Worm (Caenorhabditis elegans) whole organism, late embryonic: ENCODE results near the gene F29G6.1.

Source experiments
- C08G9.2 ChIP-seq: sonication (generic microtip); optimal IDR thresholded peaks from 2 replicates; lab custom pipeline; 2016; ENCODE audit warnings: mild to moderate bottlenecking, missing genetic modification characterization, moderate library complexity, missing compliant biosample characterization
- K02D7.2 ChIP-seq: sonication (generic microtip); optimal IDR thresholded peaks from 2 replicates; lab custom pipeline; 2017; ENCODE audit warnings: mild to moderate bottlenecking, missing genetic modification characterization, missing compliant biosample characterization
- K09A11.1 ChIP-seq: sonication (generic microtip); optimal IDR thresholded peaks from 2 replicates; lab custom pipeline; 2017; ENCODE audit warnings: antibody characterized with exemption, mild to moderate bottlenecking, missing genetic modification characterization, missing compliant biosample characterization; ENCODE audit not compliant: insufficient read depth
- T23F11.4 ChIP-seq: fragments of 200-800 bp; sonication (Bioruptor generic); optimal IDR thresholded peaks from 2 replicates; lab custom pipeline; 2018; ENCODE audit warnings: mild to moderate bottlenecking, missing genetic modification characterization, missing compliant biosample characterization
- Y22D7AL.16 ChIP-seq: sonication (generic microtip); optimal IDR thresholded peaks from 2 replicates; lab custom pipeline; 2016; ENCODE audit warnings: missing genetic modification characterization, missing compliant biosample characterization
- ahr-1 ChIP-seq: sonication (generic microtip); optimal IDR thresholded peaks from 2 replicates; lab custom pipeline; 2016; ENCODE audit warnings: missing genetic modification characterization, missing compliant biosample characterization
- ceh-14 ChIP-seq: sonication (generic microtip); optimal IDR thresholded peaks from 2 replicates; lab custom pipeline; 2016; ENCODE audit warnings: missing genotype, missing genetic modification characterization, missing compliant biosample characterization
- ceh-18 ChIP-seq: sonication (generic microtip); optimal IDR thresholded peaks from 2 replicates; lab custom pipeline; 2016; ENCODE audit warnings: missing genetic modification characterization, missing compliant biosample characterization
- ceh-19 ChIP-seq: fragments of 200-800 bp; sonication (Bioruptor generic); optimal IDR thresholded peaks from 2 replicates; lab custom pipeline; 2018; ENCODE audit warnings: mild to moderate bottlenecking, missing genetic modification characterization, missing compliant biosample characterization
- ceh-2 ChIP-seq: sonication (generic microtip); optimal IDR thresholded peaks from 2 replicates; lab custom pipeline; 2016; ENCODE audit warnings: missing genotype, missing genetic modification characterization, missing compliant biosample characterization
- ceh-24 ChIP-seq: sonication (generic microtip); optimal IDR thresholded peaks from 2 replicates; lab custom pipeline; 2016; ENCODE audit warnings: mild to moderate bottlenecking, missing genetic modification characterization, missing compliant biosample characterization
- ceh-30 ChIP-seq: fragments of 150-350 bp; optimal IDR thresholded peaks from 2 replicates; lab custom pipeline; 2014; ENCODE audit warnings: missing biosample characterization, missing genetic modification characterization
- ceh-34 ChIP-seq: sonication (generic microtip); optimal IDR thresholded peaks from 2 replicates; lab custom pipeline; 2016; ENCODE audit warnings: mild to moderate bottlenecking, missing genetic modification characterization, missing compliant biosample characterization
- ceh-48 ChIP-seq: sonication (generic microtip); optimal IDR thresholded peaks from 2 replicates; lab custom pipeline; 2016; ENCODE audit warnings: missing genetic modification characterization, inconsistent platforms, missing compliant biosample characterization
- ceh-6 ChIP-seq: fragments of 200-800 bp; sonication (Bioruptor generic); optimal IDR thresholded peaks from 2 replicates; lab custom pipeline; 2018; ENCODE audit warnings: mild to moderate bottlenecking, missing genetic modification characterization, missing compliant biosample characterization
- dmd-4 ChIP-seq: sonication (generic microtip); optimal IDR thresholded peaks from 2 replicates; lab custom pipeline; 2016; ENCODE audit warnings: borderline replicate concordance, missing genetic modification characterization, missing compliant biosample characterization
- dve-1 ChIP-seq: sonication (generic microtip); optimal IDR thresholded peaks from 2 replicates; lab custom pipeline; 2017; ENCODE audit warnings: antibody characterized with exemption, mild to moderate bottlenecking, missing genetic modification characterization, missing compliant biosample characterization
- elt-2 ChIP-seq: sonication (generic microtip); optimal IDR thresholded peaks from 2 replicates; lab custom pipeline; 2016; ENCODE audit warnings: missing genetic modification reagents, missing genetic modification characterization, missing compliant biosample characterization
- elt-4 ChIP-seq: sonication (generic microtip); optimal IDR thresholded peaks from 2 replicates; lab custom pipeline; 2016; ENCODE audit warnings: missing genetic modification characterization, missing compliant biosample characterization
- fax-1 ChIP-seq: sonication (generic microtip); optimal IDR thresholded peaks from 2 replicates; lab custom pipeline; 2016; ENCODE audit warnings: missing genotype, missing genetic modification characterization, missing compliant biosample characterization
- fkh-10 ChIP-seq: fragments of 150-350 bp; optimal IDR thresholded peaks from 2 replicates; lab custom pipeline; 2014; ENCODE audit warnings: missing biosample characterization, missing genetic modification reagents, missing genetic modification characterization
- fkh-6 ChIP-seq: sonication (generic microtip); optimal IDR thresholded peaks from 2 replicates; lab custom pipeline; 2016; ENCODE audit warnings: missing genetic modification characterization, missing compliant biosample characterization
- gmeb-2 ChIP-seq: sonication (generic microtip); optimal IDR thresholded peaks from 2 replicates; lab custom pipeline; 2016; ENCODE audit warnings: missing genetic modification characterization, inconsistent platforms, missing compliant biosample characterization
- hlh-13 ChIP-seq: fragments of 200-800 bp; sonication (Bioruptor generic); optimal IDR thresholded peaks from 2 replicates; lab custom pipeline; 2018; ENCODE audit warnings: mild to moderate bottlenecking, missing genetic modification characterization, missing compliant biosample characterization
- hlh-15 ChIP-seq: sonication (generic microtip); optimal IDR thresholded peaks from 2 replicates; lab custom pipeline; 2016; ENCODE audit warnings: missing genetic modification characterization, missing compliant biosample characterization
- hlh-30 ChIP-seq: sonication (generic microtip); optimal IDR thresholded peaks from 2 replicates; lab custom pipeline; 2017; ENCODE audit warnings: antibody characterized with exemption, missing genetic modification characterization, missing compliant biosample characterization; ENCODE audit not compliant: insufficient read depth
- hlh-8 ChIP-seq: sonication (generic microtip); optimal IDR thresholded peaks from 2 replicates; lab custom pipeline; 2016; ENCODE audit warnings: missing genotype, missing genetic modification characterization, missing compliant biosample characterization
- mec-3 ChIP-seq: sonication (generic microtip); optimal IDR thresholded peaks from 2 replicates; lab custom pipeline; 2016; ENCODE audit warnings: borderline replicate concordance, missing genetic modification characterization, missing compliant biosample characterization
- nhr-11 ChIP-seq: fragments of 150-350 bp; optimal IDR thresholded peaks from 2 replicates; lab custom pipeline; 2014; ENCODE audit warnings: missing biosample characterization, missing genetic modification characterization
- nhr-232 ChIP-seq: sonication (generic microtip); optimal IDR thresholded peaks from 2 replicates; lab custom pipeline; 2016; ENCODE audit warnings: missing genetic modification characterization, missing compliant biosample characterization
- pax-1 ChIP-seq: fragments of 150-350 bp; optimal IDR thresholded peaks from 2 replicates; lab custom pipeline; 2014; ENCODE audit warnings: missing biosample characterization, missing genetic modification characterization
- pha-2 ChIP-seq: sonication (generic microtip); optimal IDR thresholded peaks from 2 replicates; lab custom pipeline; 2017; ENCODE audit warnings: mild to moderate bottlenecking, missing genetic modification characterization, missing compliant biosample characterization
- pha-4 ChIP-seq: fragments of 150-350 bp; optimal IDR thresholded peaks from 2 replicates; lab custom pipeline; 2018; ENCODE audit warnings: missing biosample characterization, missing genetic modification reagents, missing genetic modification characterization
- pqm-1 ChIP-seq: sonication (generic microtip); optimal IDR thresholded peaks from 2 replicates; lab custom pipeline; 2016; ENCODE audit warnings: missing genetic modification characterization, missing compliant biosample characterization
- pros-1 ChIP-seq: fragments of 150-350 bp; optimal IDR thresholded peaks from 2 replicates; lab custom pipeline; 2014; ENCODE audit warnings: missing biosample characterization, missing genetic modification reagents, missing genetic modification characterization
- ref-2 ChIP-seq: sonication (generic microtip); optimal IDR thresholded peaks from 2 replicates; lab custom pipeline; 2016; ENCODE audit warnings: missing genetic modification characterization, missing compliant biosample characterization
- rnt-1 ChIP-seq: sonication (generic microtip); optimal IDR thresholded peaks from 2 replicates; lab custom pipeline; 2016; ENCODE audit warnings: missing genetic modification characterization, missing compliant biosample characterization
- sdc-2 ChIP-seq: sonication (generic microtip); optimal IDR thresholded peaks from 2 replicates; lab custom pipeline; 2016; ENCODE audit warnings: missing genotype, missing genetic modification characterization, missing compliant biosample characterization
- sox-4 ChIP-seq: sonication (generic microtip); optimal IDR thresholded peaks from 2 replicates; lab custom pipeline; 2017; ENCODE audit warnings: mild to moderate bottlenecking, missing genetic modification characterization, inconsistent platforms, missing compliant biosample characterization
- syd-9 ChIP-seq: sonication (generic microtip); optimal IDR thresholded peaks from 2 replicates; lab custom pipeline; 2016; ENCODE audit warnings: mild to moderate bottlenecking, missing genetic modification characterization, moderate library complexity, missing compliant biosample characterization
- tbx-7 ChIP-seq: sonication (generic microtip); optimal IDR thresholded peaks from 2 replicates; lab custom pipeline; 2016; ENCODE audit warnings: missing genotype, missing genetic modification characterization, missing compliant biosample characterization
- unc-42 ChIP-seq: sonication (generic microtip); optimal IDR thresholded peaks from 2 replicates; lab custom pipeline; 2016; ENCODE audit warnings: missing genotype, missing genetic modification characterization, missing compliant biosample characterization
- unc-55 ChIP-seq: sonication (generic microtip); optimal IDR thresholded peaks from 2 replicates; lab custom pipeline; 2017; ENCODE audit warnings: missing biosample characterization, missing genetic modification reagents, missing genetic modification characterization
- unc-86 ChIP-seq: sonication (generic microtip); optimal IDR thresholded peaks from 2 replicates; lab custom pipeline; 2016; ENCODE audit warnings: missing genetic modification characterization, missing compliant biosample characterization
- ztf-16 ChIP-seq: sonication (generic microtip); optimal IDR thresholded peaks from 2 replicates; lab custom pipeline; 2017; ENCODE audit warnings: missing genetic modification characterization, missing compliant biosample characterization

F29G6.1 gene

DNA sequence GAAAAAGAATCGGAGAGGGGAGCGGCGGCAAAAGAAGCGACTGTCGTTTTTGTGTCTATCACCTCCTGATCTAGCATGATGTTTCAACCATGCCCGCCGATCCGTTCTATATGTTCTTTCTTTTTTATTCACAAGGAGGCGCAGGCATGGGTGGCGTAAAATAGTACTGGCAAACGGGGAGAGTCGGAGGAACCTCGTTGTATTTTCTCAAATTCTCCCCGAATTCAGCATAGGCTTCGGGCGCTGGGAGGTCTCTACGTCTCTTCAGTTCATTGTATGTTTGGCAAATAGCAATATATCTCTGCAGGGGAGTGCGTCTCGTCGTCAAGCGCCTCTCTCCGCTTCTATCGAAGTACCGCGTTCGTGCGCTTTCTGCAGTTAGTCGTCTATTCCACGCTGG, 36.9 kb upstream of the F29G6.1 start, which contains the start of gene lin-14 (continued):
- TF ChIP-seq sox-4 (tag; lab: Kevin White, UChicago) (no peak), hlh-15 (tag; lab: Kevin White, UChicago) (no peak), unc-42 (tag; lab: Kevin White, UChicago) (no peak), ceh-18 (peak; percentile 85), nhr-232 (no peak)

- no peak for TF ChIP-seq C08G9.2
- TF ChIP-seq pax-1 (tag; lab: Kevin White, UChicago): no peak
- no peak for TF ChIP-seq K02D7.2
- no peak for TF ChIP-seq elt-4
- TF ChIP-seq ceh-2: no peak
- TF ChIP-seq hlh-13 (GFP tag; lab: Kevin White, UChicago): no peak
- TF ChIP-seq fkh-6 (tag; lab: Kevin White, UChicago): no peak
- TF ChIP-seq fax-1 (tag; lab: Kevin White, UChicago): no peak
- TF ChIP-seq hlh-8 (tag; lab: Kevin White, UChicago): no peak
- TF ChIP-seq pqm-1: no peak
- TF ChIP-seq mec-3 (tag; lab: Kevin White, UChicago): no peak
- TF ChIP-seq elt-2: no peak
- no peak for TF ChIP-seq rnt-1 (tag; lab: Kevin White, UChicago)
- no peak for TF ChIP-seq ceh-48
- TF ChIP-seq ceh-24 (tag; lab: Kevin White, UChicago): no peak
These were observed 35.4 kb upstream of the F29G6.1 start for ce11 chrX:11466444-11467319.

- TF ChIP-seq rnt-1 (tag; lab: Kevin White, UChicago) (peak; percentile 11), unc-42 (tag; lab: Kevin White, UChicago) (peak; percentile 85), pha-2 (tag; lab: Kevin White, UChicago) (no peak), K09A11.1 (tag; lab: Kevin White, UChicago) (no peak), ceh-14 (peak; percentile 85), T23F11.4 (GFP tag; lab: Kevin White, UChicago) (no peak), fax-1 (tag; lab: Kevin White, UChicago) (peak; percentile 24), ahr-1 (tag; lab: Kevin White, UChicago) (no peak), dmd-4 (tag; lab: Kevin White, UChicago) (peak; percentile 75), dve-1 (tag; lab: Kevin White, UChicago) (no peak), tbx-7 (tag; lab: Kevin White, UChicago) (no peak), ceh-48 (no peak), hlh-30 (tag; lab: Kevin White, UChicago) (peak; percentile 46), ceh-30 (tag; lab: Kevin White, UChicago) (no peak), sdc-2 (tag; lab: Kevin White, UChicago) (peak; percentile 70), sox-4 (tag; lab: Kevin White, UChicago) (peak; percentile 24), hlh-8 (tag; lab: Kevin White, UChicago) (peak; percentile 41), unc-86 (tag; lab: Kevin White, UChicago) (no peak), ceh-2 (no peak), ceh-6 (GFP tag; lab: Kevin White, UChicago) (no peak), pqm-1 (no peak), pha-4 (tag; lab: Kevin White, UChicago) (no peak), syd-9 (tag; lab: Kevin White, UChicago) (peak; percentile 43), ztf-16 (no peak), nhr-11 (tag; lab: Kevin White, UChicago) (no peak), ceh-18 (peak; percentile 93), hlh-15 (tag; lab: Kevin White, UChicago) (no peak), Y22D7AL.16 (tag; lab: Kevin White, UChicago) (no peak), ceh-19 (GFP tag; lab: Kevin White, UChicago) (peak; percentile 58), fkh-10 (peak; percentile 12), C08G9.2 (peak; percentile 52), K02D7.2 (no peak), ceh-34 (peak; percentile 61), elt-4 (no peak), unc-55 (GFP tag; lab: Kevin White, UChicago) (peak; percentile 31), ref-2 (tag; lab: Kevin White, UChicago) (peak; percentile 47), pax-1 (tag; lab: Kevin White, UChicago) (no peak), gmeb-2 (tag; lab: Kevin White, UChicago) (no peak), ceh-24 (tag; lab: Kevin White, UChicago) (no peak), pros-1 (peak; percentile 79)
These were observed 34.7 kb upstream of the F29G6.1 start for ce11 chrX:11467320-11467732.
